Worm (Caenorhabditis elegans): ENCODE data around the gene snx-6.
"Not testable (repeated sequence)": the region's sequence is repeated elsewhere in the genome, so short reads cannot be mapped to it uniquely, and the experiment has no call there.

Gene snx-6

ce11 chrV:18010737-18011136 lies 30.9 kb upstream of the snx-6 start, which contains the start of gene Y59A8B.26:
Gene Y59A8B.26 (minus strand): TSS chrV:18010837.
- TF ChIP-seq tag-97, zip-11, php-3 (GFP tag; IDR thresholded peaks at IDR 0.05): not testable (repeated sequence)

ce11 chrV:18008680-18009079 lies 28.8 kb upstream of the snx-6 start:
- peak; percentile 60 for TF ChIP-seq set-16 (GFP tag; IDR thresholded peaks at IDR 0.05)
- TF ChIP-seq daf-8 (GFP tag; IDR thresholded peaks at IDR 0.05): no peak

- not testable (repeated sequence) for TF ChIP-seq tra-1 (GFP tag; IDR thresholded peaks at IDR 0.05); F44E2.7 (GFP tag; IDR thresholded peaks at IDR 0.05); nhr-77 (tag; optimal IDR thresholded peaks at IDR 0.05)
Measured at ce11 chrV:18006930-18007329, 27.0 kb upstream of the snx-6 start, which contains the start of gene Y59A8B.19. Gene Y59A8B.19 (plus strand): TSS chrV:18007230.

ce11 chrV:18003876-18004275 lies 24.0 kb upstream of the snx-6 start:
- peak; percentile 26 for TF ChIP-seq nhr-48 (tag; optimal IDR thresholded peaks at IDR 0.05)
- TF ChIP-seq hlh-11 (tag; optimal IDR thresholded peaks at IDR 0.05): peak; percentile 28
- no peak for TF ChIP-seq skn-1 (tag; optimal IDR thresholded peaks at IDR 0.05)

ce11 chrV:18001268-18001667 lies 21.4 kb upstream of the snx-6 start, which contains the start of gene lon-8:
Gene lon-8 (minus strand): TSS chrV:18001368.
- TF ChIP-seq zip-2 (tag; optimal IDR thresholded peaks at IDR 0.05) (no peak), sdz-12 (GFP tag; optimal IDR thresholded peaks at IDR 0.05) (no peak), lir-3 (tag; optimal IDR thresholded peaks at IDR 0.05) (no peak), nhr-77 (tag; optimal IDR thresholded peaks at IDR 0.05) (no peak)

- TF ChIP-seq dpl-1 (GFP tag; optimal IDR thresholded peaks at IDR 0.05): no peak
- TF ChIP-seq lsy-2 (tag; optimal IDR thresholded peaks at IDR 0.05): peak in 1 of 2 experiments; percentile 15
Measured at ce11 chrV:17985960-17986359, 6.1 kb upstream of the snx-6 start, which contains the start of gene Y59A8B.21. Gene Y59A8B.21 (plus strand): TSS chrV:17986260.

- peak in 1 of 2 experiments; percentile 41 for TF ChIP-seq unc-62 (GFP tag; optimal IDR thresholded peaks at IDR 0.05 in 1 of 2)
- no peak for TF ChIP-seq unc-62 (tag; optimal IDR thresholded peaks at IDR 0.05)
- TF ChIP-seq lsy-2 (tag; optimal IDR thresholded peaks at IDR 0.05): peak in 1 of 2 experiments; percentile 64
- TF ChIP-seq lin-39 (tag; optimal IDR thresholded peaks at IDR 0.05): no peak
- no peak for TF ChIP-seq nhr-48 (tag; optimal IDR thresholded peaks at IDR 0.05)
- TF ChIP-seq hlh-11 (tag; optimal IDR thresholded peaks at IDR 0.05): no peak
- no peak for TF ChIP-seq vab-7 (GFP tag; IDR thresholded peaks at IDR 0.05)
Measured at ce11 chrV:17982935-17983334, 3.1 kb upstream of the snx-6 start.

ce11 chrV:17981732-17982131 lies 1.9 kb upstream of the snx-6 start:
- TF ChIP-seq madf-9 (GFP tag; conservative IDR thresholded peaks at IDR 0.05): 0 out of 2 replicates have a peak, but pooled peaks have one; percentile 33
- TF ChIP-seq Y105C5A.15 (GFP tag; IDR thresholded peaks at IDR 0.05): no peak
- TF ChIP-seq sdz-12 (GFP tag; optimal IDR thresholded peaks at IDR 0.05): no peak
- TF ChIP-seq attf-4 (tag; optimal IDR thresholded peaks at IDR 0.05): no peak
- TF ChIP-seq dve-1 (tag; optimal IDR thresholded peaks at IDR 0.05; ENCODE audit: insufficient read depth): peak; percentile 3
- TF ChIP-seq egl-27 (tag; optimal IDR thresholded peaks at IDR 0.05): no peak
- no peak for TF ChIP-seq vab-7 (GFP tag; IDR thresholded peaks at IDR 0.05)
- no peak for TF ChIP-seq ztf-11 (tag; optimal IDR thresholded peaks at IDR 0.05)
- no peak for TF ChIP-seq lin-39 (tag; optimal IDR thresholded peaks at IDR 0.05)
- TF ChIP-seq daf-8 (GFP tag; IDR thresholded peaks at IDR 0.05): no peak
- TF ChIP-seq dmd-9 (GFP tag; IDR thresholded peaks at IDR 0.05): 0 out of 2 replicates have a peak, but pooled peaks have one; percentile 14
- no peak for TF ChIP-seq spr-3 (GFP tag; optimal IDR thresholded peaks at IDR 0.05)
- TF ChIP-seq lir-3 (tag; optimal IDR thresholded peaks at IDR 0.05): no peak
- TF ChIP-seq ama-1 (optimal IDR thresholded peaks at IDR 0.05): peak; percentile 37
- TF ChIP-seq aha-1 (tag): no peak
- TF ChIP-seq zip-2 (tag; optimal IDR thresholded peaks at IDR 0.05): no peak
- TF ChIP-seq dpl-1 (GFP tag; optimal IDR thresholded peaks at IDR 0.05): peak; percentile 39
- no peak for TF ChIP-seq aly-2 (tag; optimal IDR thresholded peaks at IDR 0.05)
- no peak for TF ChIP-seq nhr-10 (tag; optimal IDR thresholded peaks at IDR 0.05)
- no peak for TF ChIP-seq php-3 (GFP tag; IDR thresholded peaks at IDR 0.05)
- no peak for TF ChIP-seq lin-15B (tag; optimal IDR thresholded peaks at IDR 0.05)
- no peak for TF ChIP-seq F37D6.2 (tag; optimal IDR thresholded peaks at IDR 0.05)
- TF ChIP-seq hif-1 (tag; optimal IDR thresholded peaks at IDR 0.05): no peak
- TF ChIP-seq ctbp-1 (GFP tag; IDR thresholded peaks at IDR 0.05): no peak
- TF ChIP-seq rbr-2 (tag; optimal IDR thresholded peaks at IDR 0.05): peak; percentile 5
- peak; percentile 11 for TF ChIP-seq nhr-28 (tag; optimal IDR thresholded peaks at IDR 0.05)
